Worm (Caenorhabditis elegans) whole organism, young adult: ENCODE results near the gene str-28.

Experiments used
- C06A6.2 ChIP-seq: fragments of 200-800 bp; sonication (Bioruptor generic); conservative IDR thresholded peaks from 2 replicates; pipeline ENCODE4 v1.3.6; 2022; ENCODE audit warnings: missing genetic modification characterization, missing compliant biosample characterization
- F52B5.7 ChIP-seq: sonication (generic microtip); optimal IDR thresholded peaks from 2 replicates; lab custom pipeline; 2016; ENCODE audit warnings: mild to moderate bottlenecking, missing genetic modification characterization, missing compliant biosample characterization
- Y95B8A.8 ChIP-seq: fragments of 200-800 bp; sonication (Bioruptor generic); IDR thresholded peaks from 2 replicates; pipeline ENCODE4 v1.3.6; 2022; ENCODE audit warnings: missing genetic modification reagents, missing genetic modification characterization, missing compliant biosample characterization
- akir-1 ChIP-seq: fragments of 200-800 bp; sonication (Bioruptor generic); optimal IDR thresholded peaks from 2 replicates; lab custom pipeline; 2018; ENCODE audit warnings: mild to moderate bottlenecking, missing genetic modification characterization, moderate library complexity, missing compliant biosample characterization
- bed-1 ChIP-seq: fragments of 200-800 bp; sonication (Bioruptor generic); IDR thresholded peaks from 2 replicates; pipeline ENCODE4 v1.3.6; 2022; ENCODE audit warnings: missing genetic modification reagents, missing genetic modification characterization, missing compliant biosample characterization
- ceh-27 ChIP-seq: fragments of 200-800 bp; sonication (Bioruptor generic); optimal IDR thresholded peaks from 2 replicates; lab custom pipeline; 2018; ENCODE audit warnings: mild to moderate bottlenecking, missing genetic modification characterization, moderate library complexity, missing compliant biosample characterization
- ceh-58 ChIP-seq: fragments of 200-800 bp; sonication (Bioruptor generic); IDR thresholded peaks from 2 replicates; pipeline ENCODE4 v1.3.6; 2022; ENCODE audit warnings: missing genetic modification characterization, missing compliant biosample characterization
- efl-1 ChIP-seq: fragments of 150-350 bp; optimal IDR thresholded peaks from 2 replicates; lab custom pipeline; 2014; ENCODE audit warnings: missing biosample characterization, missing genetic modification reagents, missing genetic modification characterization
- madf-8 ChIP-seq: fragments of 200-800 bp; sonication (Bioruptor generic); conservative IDR thresholded peaks from 2 replicates; pipeline ENCODE4 v1.3.6; 2022; ENCODE audit warnings: missing genetic modification reagents, missing genetic modification characterization, missing compliant biosample characterization
- nhr-90 ChIP-seq: sonication (generic microtip); optimal IDR thresholded peaks from 2 replicates; lab custom pipeline; 2016; ENCODE audit warnings: missing genotype, mild to moderate bottlenecking, missing genetic modification characterization, missing compliant biosample characterization
- somi-1 ChIP-seq: fragments of 200-800 bp; sonication (Bioruptor generic); optimal IDR thresholded peaks from 2 replicates; lab custom pipeline; 2018; ENCODE audit warnings: mild to moderate bottlenecking, missing genetic modification characterization, missing compliant biosample characterization
- unc-62 ChIP-seq: fragments of 150-350 bp; optimal IDR thresholded peaks from 2 replicates; lab custom pipeline; 2014; ENCODE audit warnings: missing biosample characterization, missing genetic modification reagents, missing genetic modification characterization
- xnd-1 ChIP-seq: sonication (generic microtip); optimal IDR thresholded peaks from 2 replicates; lab custom pipeline; 2016; ENCODE audit warnings: missing genotype, missing genetic modification reagents, missing genetic modification characterization, missing compliant biosample characterization

DNA sequence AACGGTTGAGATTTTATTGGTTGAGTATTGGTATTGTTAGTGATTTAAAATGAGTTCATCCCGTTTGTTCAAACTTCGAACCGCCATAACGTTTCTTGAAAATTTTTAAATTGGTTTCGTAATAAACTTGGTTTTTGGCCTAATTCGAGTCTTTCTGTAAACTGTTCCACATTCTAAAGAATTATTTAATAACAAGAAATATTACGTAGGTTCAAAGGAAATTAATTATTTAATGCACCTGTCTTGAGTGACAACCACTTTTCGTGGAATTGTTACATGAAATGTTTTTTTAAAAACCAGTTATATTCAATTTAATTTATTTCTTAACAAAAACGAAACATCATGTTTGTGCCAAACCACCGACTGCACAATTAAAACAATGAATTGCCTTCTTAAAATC is 28.5 kb upstream of the str-28 start:
- no peak for TF ChIP-seq efl-1 (GFP tag; lab: Kevin White, UChicago)
- no peak for TF ChIP-seq ceh-27 (GFP tag; lab: Kevin White, UChicago)
- TF ChIP-seq F52B5.7 (tag; lab: Kevin White, UChicago): no peak
- TF ChIP-seq unc-62: no peak
- no peak for TF ChIP-seq C06A6.2 (GFP tag; lab: Robert Waterston, UW)
- no peak for TF ChIP-seq madf-8 (GFP tag; lab: Robert Waterston, UW)
- no peak for TF ChIP-seq bed-1 (GFP tag; lab: Robert Waterston, UW)
- no peak for TF ChIP-seq xnd-1 (tag; lab: Kevin White, UChicago)
- no peak for TF ChIP-seq somi-1 (GFP tag; lab: Kevin White, UChicago)
- no peak for TF ChIP-seq nhr-90 (tag; lab: Kevin White, UChicago)
- TF ChIP-seq akir-1: no peak
- TF ChIP-seq Y95B8A.8 (GFP tag; lab: Robert Waterston, UW): no peak
- TF ChIP-seq ceh-58: no peak
